Fruit fly (Drosophila melanogaster): ENCODE measurements around the gene CG43814.

DNA sequence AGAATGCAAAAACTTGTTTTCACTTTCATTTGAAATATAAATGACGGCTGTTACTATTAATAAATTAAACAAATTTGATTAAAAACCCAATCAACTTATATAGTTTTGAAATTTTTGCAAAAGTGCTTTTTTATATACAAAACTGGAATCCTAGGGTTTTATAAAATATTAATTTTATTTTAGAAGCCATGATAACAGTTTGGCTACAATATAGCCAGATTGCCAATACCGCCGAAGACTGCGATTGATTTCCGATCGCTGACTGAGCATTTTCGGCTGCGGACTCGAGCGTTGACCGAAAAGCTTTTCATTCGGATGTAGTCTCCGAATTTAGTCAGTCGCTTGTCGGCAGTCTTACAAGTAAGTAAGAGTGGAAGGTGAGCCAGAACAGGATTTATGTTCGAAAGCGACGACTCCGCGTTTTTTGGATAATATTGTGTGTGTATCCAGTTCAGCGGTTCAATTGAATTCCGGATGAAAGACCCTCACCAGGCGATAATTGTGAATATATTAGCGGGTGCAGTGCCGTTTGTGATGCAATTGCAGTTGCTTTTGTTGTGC lies 18.2 kb upstream of the CG43814 start, which contains the start of gene Ugt36D1:
- TF ChIP-seq fd96Ca (GFP tag; IDR thresholded peaks at IDR 0.05) (no peak), CG8159 (tag; optimal IDR thresholded peaks at IDR 0.05) (no peak), EcR (GFP tag; optimal IDR thresholded peaks at IDR 0.05) (peak; percentile 80), D1 (tag; optimal IDR thresholded peaks at IDR 0.05) (no peak), Ets98B (GFP tag; IDR thresholded peaks at IDR 0.05) (peak; percentile 31; the same call in 1 of the 2 replicates), rn (GFP tag; IDR thresholded peaks at IDR 0.05) (no peak), CG32121 (GFP tag; IDR thresholded peaks at IDR 0.05) (0 out of 2 replicates have a peak, but pooled peaks have one; percentile 20), CG12605 (GFP tag; IDR thresholded peaks at IDR 0.05) (no peak), CG14655 (GFP tag; optimal IDR thresholded peaks at IDR 0.05) (no peak), Pif1B (GFP tag; optimal IDR thresholded peaks at IDR 0.05) (peak; percentile 27)
